Worm (Caenorhabditis elegans): ENCODE data around the gene T18D3.6.

Gene T18D3.6

DNA sequence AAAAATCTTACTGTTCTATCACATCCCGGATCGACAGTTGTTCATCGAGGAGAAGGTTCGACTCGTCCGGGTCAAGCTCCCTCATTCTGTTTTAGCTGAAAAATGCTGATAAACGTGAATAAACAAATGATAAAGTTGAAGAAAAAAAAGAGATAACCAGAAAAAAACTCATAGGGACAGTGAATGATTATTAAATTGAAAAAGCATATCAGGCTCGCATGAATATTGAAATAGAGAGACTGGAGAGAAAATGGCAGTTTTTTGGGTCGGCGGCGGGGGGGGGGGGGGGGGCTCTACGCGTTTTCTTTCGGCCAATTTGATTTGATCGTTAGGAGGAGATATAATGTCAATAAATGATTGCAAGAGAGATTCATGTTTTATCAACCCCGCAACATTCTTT, 35.8 kb upstream of the T18D3.6 start, which contains the start of gene lin-2:
TSS of gene lin-2 (minus strand) at position 101 of the 400 bp plus-strand sequence.
- TF ChIP-seq pqm-1 (tag; optimal IDR thresholded peaks at IDR 0.05) (peak; percentile 27), mep-1 (tag; optimal IDR thresholded peaks at IDR 0.05) (no peak)

- no peak for TF ChIP-seq snpc-1.2 (GFP tag; IDR thresholded peaks at IDR 0.05)
- TF ChIP-seq daf-16 (GFP tag; optimal IDR thresholded peaks at IDR 0.05), result peak in 1 of 2 experiments; percentile 51
- TF ChIP-seq daf-16 (tag; optimal IDR thresholded peaks at IDR 0.05), result no peak
These were observed 33.9 kb upstream of the T18D3.6 start for ce11 chrX:12415832-12416231.

- TF ChIP-seq dve-1 (tag; optimal IDR thresholded peaks at IDR 0.05; ENCODE audit: insufficient read depth), result peak; percentile 0
- peak in 1 of 2 experiments; percentile 50 for TF ChIP-seq mdl-1 (tag; optimal IDR thresholded peaks at IDR 0.05)
- peak; percentile 52 for TF ChIP-seq nhr-28 (tag; optimal IDR thresholded peaks at IDR 0.05)
- TF ChIP-seq nhr-77 (tag; optimal IDR thresholded peaks at IDR 0.05), result peak; percentile 25
- TF ChIP-seq mep-1 (tag; optimal IDR thresholded peaks at IDR 0.05), result peak; percentile 22
- no peak for TF ChIP-seq ceh-62 (tag; optimal IDR thresholded peaks at IDR 0.05)
- peak; percentile 48; the same call in 1 of the 2 replicates for TF ChIP-seq dmd-6 (GFP tag; IDR thresholded peaks at IDR 0.05)
- TF ChIP-seq mxl-2 (GFP tag; conservative IDR thresholded peaks at IDR 0.05), result no peak
- no peak for TF ChIP-seq mdt-29 (GFP tag; IDR thresholded peaks at IDR 0.05)
- TF ChIP-seq aha-1 (tag), result no peak
- 0 out of 2 replicates have a peak, but pooled peaks have one; percentile 27 for TF ChIP-seq tra-1 (GFP tag; IDR thresholded peaks at IDR 0.05)
- peak in 1 of 2 experiments; percentile 21 for TF ChIP-seq unc-62 (GFP tag; optimal IDR thresholded peaks at IDR 0.05 in 1 of 2)
- no peak for TF ChIP-seq unc-62 (tag; optimal IDR thresholded peaks at IDR 0.05)
- peak; percentile 31 for TF ChIP-seq hlh-11 (tag; optimal IDR thresholded peaks at IDR 0.05)
- no peak for TF ChIP-seq skn-1 (tag; optimal IDR thresholded peaks at IDR 0.05)
- TF ChIP-seq nhr-76 (tag; optimal IDR thresholded peaks at IDR 0.05), result peak; percentile 23
- peak; percentile 69 for TF ChIP-seq hlh-30 (tag; optimal IDR thresholded peaks at IDR 0.05; ENCODE audit: insufficient read depth)
These were observed 27.1 kb upstream of the T18D3.6 start for ce11 chrX:12422580-12422979.

ce11 chrX:12425427-12425826, 24.3 kb upstream of the T18D3.6 start, which contains the start of gene T24D3.2:
Gene T24D3.2, plus strand, starts transcription at chrX:12425730.
- TF ChIP-seq dpl-1 (GFP tag; optimal IDR thresholded peaks at IDR 0.05), result no peak
- no peak for TF ChIP-seq fos-1 (tag; optimal IDR thresholded peaks at IDR 0.05)
- no peak for TF ChIP-seq dmd-9 (GFP tag; IDR thresholded peaks at IDR 0.05)
- no peak for TF ChIP-seq arid-1 (GFP tag; conservative IDR thresholded peaks at IDR 0.05)
- TF ChIP-seq spr-3 (GFP tag; optimal IDR thresholded peaks at IDR 0.05), result no peak
- no peak for TF ChIP-seq zfp-2 (tag; optimal IDR thresholded peaks at IDR 0.05)
- TF ChIP-seq daf-16 (GFP tag; optimal IDR thresholded peaks at IDR 0.05), result no peak
- TF ChIP-seq daf-16 (tag; optimal IDR thresholded peaks at IDR 0.05), result no peak
- no peak for TF ChIP-seq nhr-237 (tag; optimal IDR thresholded peaks at IDR 0.05)
- no peak for TF ChIP-seq ZK546.5 (tag; optimal IDR thresholded peaks at IDR 0.05)
- no peak for TF ChIP-seq dmd-8 (GFP tag; IDR thresholded peaks at IDR 0.05)
- no peak for TF ChIP-seq lin-15B (tag; optimal IDR thresholded peaks at IDR 0.05)
- TF ChIP-seq hif-1 (tag; optimal IDR thresholded peaks at IDR 0.05), result no peak
- TF ChIP-seq Y48G9A.11 (GFP tag; IDR thresholded peaks at IDR 0.05), result no peak
- no peak for TF ChIP-seq rbr-2 (tag; optimal IDR thresholded peaks at IDR 0.05)
- TF ChIP-seq mep-1 (tag; optimal IDR thresholded peaks at IDR 0.05), result peak; percentile 24
- TF ChIP-seq egl-27 (tag; optimal IDR thresholded peaks at IDR 0.05), result no peak
- peak; percentile 69 for TF ChIP-seq aha-1 (tag)
- TF ChIP-seq cey-2 (tag; optimal IDR thresholded peaks at IDR 0.05; ENCODE audit: borderline replicate concordance, insufficient read depth), result peak; percentile 74
- TF ChIP-seq ztf-7 (tag; optimal IDR thresholded peaks at IDR 0.05), result no peak
- no peak for TF ChIP-seq pha-4 (GFP tag; IDR thresholded peaks at IDR 0.05)
- TF ChIP-seq pha-4 (tag; optimal IDR thresholded peaks at IDR 0.05), result no peak
- peak; percentile 3 for TF ChIP-seq nhr-102 (tag; optimal IDR thresholded peaks at IDR 0.05)
- TF ChIP-seq dmd-6 (GFP tag; IDR thresholded peaks at IDR 0.05), result peak; percentile 51
- no peak for TF ChIP-seq tag-97 (GFP tag; IDR thresholded peaks at IDR 0.05)
- no peak for TF ChIP-seq ama-1 (optimal IDR thresholded peaks at IDR 0.05)
- TF ChIP-seq vab-7 (GFP tag; IDR thresholded peaks at IDR 0.05), result no peak
- no peak for TF ChIP-seq madf-5 (GFP tag; IDR thresholded peaks at IDR 0.05)
- no peak for TF ChIP-seq T26A8.4 (GFP tag; IDR thresholded peaks at IDR 0.05)
- no peak for TF ChIP-seq ceh-82 (tag; optimal IDR thresholded peaks at IDR 0.05)
- TF ChIP-seq lin-1 (GFP tag; IDR thresholded peaks at IDR 0.05), result no peak
- no peak for TF ChIP-seq lsy-2 (tag; optimal IDR thresholded peaks at IDR 0.05)

Data from whole organism, L4 larva.